Fruit fly (Drosophila melanogaster) whole organism, pupa: ENCODE data around the gene Trm1.

Experiments
- CG10348 ChIP-seq: fragments of 200-800 bp; sonication (Bioruptor generic); IDR thresholded peaks from 2 replicates; pipeline ENCODE4 v1.3.6; 2022; ENCODE audit warnings: missing biosample characterization, missing genetic modification characterization
- CG12605 ChIP-seq: fragments of 200-800 bp; sonication (Bioruptor generic); IDR thresholded peaks from 2 replicates; pipeline ENCODE4 v1.3.6; 2022; ENCODE audit warnings: missing biosample characterization, missing genetic modification characterization
- CG13204 ChIP-seq: fragments of 200-800 bp; sonication (Bioruptor generic); optimal IDR thresholded peaks from 2 replicates; lab custom pipeline; 2018; ENCODE audit warnings: missing biosample characterization, mild to moderate bottlenecking, missing genetic modification characterization, moderate library complexity
- CG14655 ChIP-seq: fragments of 200-800 bp; sonication (Bioruptor generic); optimal IDR thresholded peaks from 3 replicates; lab custom pipeline; 2017; ENCODE audit warnings: mild to moderate bottlenecking, missing biosample characterization, missing genetic modification reagents, missing genetic modification characterization
- CG15710 ChIP-seq: fragments of 200-800 bp; sonication (Bioruptor generic); optimal IDR thresholded peaks from 2 replicates; lab custom pipeline; 2018; ENCODE audit warnings: missing biosample characterization, mild to moderate bottlenecking, missing genetic modification characterization, moderate library complexity
- CG17806 ChIP-seq: fragments of 200-800 bp; sonication (Bioruptor generic); optimal IDR thresholded peaks from 2 replicates; lab custom pipeline; 2018; ENCODE audit warnings: missing biosample characterization, mild to moderate bottlenecking, missing genetic modification characterization, moderate library complexity
- CG32121 ChIP-seq: fragments of 200-800 bp; sonication (Bioruptor generic); IDR thresholded peaks from 2 replicates; pipeline ENCODE4 v1.3.6; 2022; ENCODE audit warnings: missing biosample characterization, missing genetic modification characterization
- CG34367 ChIP-seq: fragments of 200-800 bp; sonication (Bioruptor generic); optimal IDR thresholded peaks from 2 replicates; lab custom pipeline; 2018; ENCODE audit warnings: missing biosample characterization, mild to moderate bottlenecking, missing genetic modification characterization
- CG4496 ChIP-seq: fragments of 200-800 bp; sonication (Bioruptor generic); IDR thresholded peaks from 3 replicates; pipeline ENCODE4 v1.3.6; 2022; ENCODE audit warnings: missing biosample characterization, missing genetic modification characterization
- CG8159 ChIP-seq: fragments of 200-800 bp; sonication (Bioruptor generic); optimal IDR thresholded peaks from 3 replicates; lab custom pipeline; 2018; ENCODE audit warnings: missing biosample characterization, mild to moderate bottlenecking, missing genetic modification characterization, moderate library complexity
- CG8301 ChIP-seq: fragments of 200-800 bp; sonication (Bioruptor generic); optimal IDR thresholded peaks from 2 replicates; lab custom pipeline; 2018; ENCODE audit warnings: missing biosample characterization, mild to moderate bottlenecking, missing genetic modification characterization
- CG9948 ChIP-seq: fragments of 200-800 bp; sonication (Bioruptor generic); optimal IDR thresholded peaks from 2 replicates; lab custom pipeline; 2018; ENCODE audit warnings: missing biosample characterization, mild to moderate bottlenecking, missing genetic modification characterization, moderate library complexity
- D1 ChIP-seq: fragments of 200-800 bp; sonication (Bioruptor generic); optimal IDR thresholded peaks from 2 replicates; lab custom pipeline; 2018; ENCODE audit warnings: missing biosample characterization, mild to moderate bottlenecking, missing genetic modification characterization, moderate library complexity
- EcR ChIP-seq: fragments of 200-800 bp; sonication (Bioruptor generic); optimal IDR thresholded peaks from 3 replicates; lab custom pipeline; 2019; ENCODE audit warnings: missing biosample characterization, missing genetic modification characterization, mild to moderate bottlenecking, moderate library complexity, missing genetic modification reagents
- Ets98B ChIP-seq: fragments of 200-800 bp; sonication (Bioruptor generic); IDR thresholded peaks from 2 replicates; pipeline ENCODE4 v1.3.6; 2022; ENCODE audit warnings: missing biosample characterization, missing genetic modification characterization
- Pif1A ChIP-seq: fragments of 200-800 bp; sonication (Bioruptor generic); optimal IDR thresholded peaks from 3 replicates; lab custom pipeline; 2016; ENCODE audit warnings: missing biosample characterization, missing genetic modification characterization
- Pif1B ChIP-seq: fragments of 200-800 bp; sonication (Bioruptor generic); optimal IDR thresholded peaks from 3 replicates; lab custom pipeline; 2016; ENCODE audit warnings: missing biosample characterization, missing genetic modification characterization
- Snoo ChIP-seq: fragments of 200-800 bp; sonication (Bioruptor generic); optimal IDR thresholded peaks from 3 replicates; lab custom pipeline; 2017; ENCODE audit warnings: missing biosample characterization, mild to moderate bottlenecking, missing genetic modification characterization, inconsistent platforms
- fd96Ca ChIP-seq: fragments of 200-800 bp; sonication (Bioruptor generic); IDR thresholded peaks from 3 replicates; pipeline ENCODE4 v1.3.6; 2022; ENCODE audit warnings: missing biosample characterization, missing genetic modification characterization
- gl ChIP-seq: fragments of 200-800 bp; sonication (Bioruptor generic); optimal IDR thresholded peaks from 2 replicates; lab custom pipeline; 2018; ENCODE audit warnings: missing biosample characterization, mild to moderate bottlenecking, missing genetic modification characterization
- rn ChIP-seq: fragments of 200-800 bp; sonication (Bioruptor generic); IDR thresholded peaks from 2 replicates; pipeline ENCODE4 v1.3.6; 2022; ENCODE audit warnings: missing biosample characterization, missing genetic modification characterization

The Trm1 gene

dm6 chr2L:12466506-12467043 is 38.7 kb downstream of the Trm1 start:
- TF ChIP-seq CG12605 (GFP tag; lab: Robert Waterston, UW) (no peak), Ets98B (GFP tag; lab: Robert Waterston, UW) (no peak), gl (tag; lab: Kevin White, UChicago) (no peak), CG13204 (GFP tag; lab: Kevin White, UChicago) (no peak), CG8159 (tag; lab: Kevin White, UChicago) (no peak), EcR (GFP tag; lab: Kevin White, UChicago) (no peak), fd96Ca (GFP tag; lab: Robert Waterston, UW) (no peak), CG10348 (GFP tag; lab: Robert Waterston, UW) (no peak), CG32121 (GFP tag; lab: Robert Waterston, UW) (no peak), CG17806 (tag; lab: Kevin White, UChicago) (no peak), CG9948 (tag; lab: Kevin White, UChicago) (no peak), Snoo (no peak), CG4496 (GFP tag; lab: Robert Waterston, UW) (no peak), Pif1B (GFP tag; lab: Kevin White, UChicago) (no peak), D1 (no peak), CG34367 (tag; lab: Kevin White, UChicago) (no peak), Pif1A (GFP tag; lab: Kevin White, UChicago) (no peak), CG15710 (tag; lab: Kevin White, UChicago) (no peak), rn (GFP tag; lab: Robert Waterston, UW) (no peak)

dm6 chr2L:12467673-12468072 is 39.8 kb downstream of the Trm1 start:
- TF ChIP-seq Pif1A (GFP tag; lab: Kevin White, UChicago), result no peak
- peak; percentile 38; the same call in 1 of the 2 replicates for TF ChIP-seq CG32121 (GFP tag; lab: Robert Waterston, UW)
- TF ChIP-seq Ets98B (GFP tag; lab: Robert Waterston, UW), result peak; percentile 24; the same call in 1 of the 2 replicates
- TF ChIP-seq, all 21 proteins: peak for 2

DNA sequence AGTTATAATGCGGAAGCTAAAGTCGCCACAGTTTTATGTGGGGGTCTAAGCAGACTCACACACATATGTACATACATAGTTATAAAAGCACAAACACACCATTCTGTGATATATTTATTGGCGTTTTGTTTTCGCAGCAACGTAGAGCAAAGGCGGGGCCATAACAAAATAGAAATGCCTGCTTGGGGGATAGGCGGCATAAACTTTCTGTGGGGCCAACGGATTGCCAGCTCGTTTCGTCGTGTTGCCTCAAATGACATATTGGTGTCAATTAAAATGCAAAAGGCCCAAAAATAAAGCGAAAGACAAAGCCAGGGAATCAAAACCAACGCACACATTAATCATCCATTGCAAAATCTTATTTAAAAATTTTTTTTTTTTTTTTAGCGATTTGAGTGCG is 41.0 kb downstream of the Trm1 start:
- TF ChIP-seq CG15710 (tag; lab: Kevin White, UChicago), result no peak
- TF ChIP-seq CG9948 (tag; lab: Kevin White, UChicago), result no peak
- no peak for TF ChIP-seq gl (tag; lab: Kevin White, UChicago)

DNA sequence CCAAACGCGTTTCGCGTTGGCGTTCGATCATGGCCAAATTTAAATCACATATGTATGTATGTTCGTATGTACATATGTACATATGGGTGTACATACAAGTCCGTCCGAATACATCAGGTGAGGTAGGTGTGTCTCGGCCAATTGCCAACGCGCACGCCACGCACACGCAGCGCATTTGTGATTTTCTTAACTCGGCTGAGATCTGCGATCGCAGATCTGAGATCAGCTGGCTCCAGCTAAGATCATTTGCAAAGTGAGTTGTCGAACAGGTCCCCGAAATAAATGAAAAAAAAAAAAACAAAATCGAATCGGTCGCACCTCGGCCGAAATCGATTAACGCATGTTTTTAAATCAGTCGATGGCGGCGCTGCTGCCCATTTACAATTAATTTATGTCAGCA is 41.4 kb downstream of the Trm1 start:
- TF ChIP-seq D1, result no peak
- TF ChIP-seq gl (tag; lab: Kevin White, UChicago), result no peak
- no peak for TF ChIP-seq CG34367 (tag; lab: Kevin White, UChicago)
- no peak for TF ChIP-seq CG8301
- no peak for TF ChIP-seq CG15710 (tag; lab: Kevin White, UChicago)
- TF ChIP-seq Pif1B (GFP tag; lab: Kevin White, UChicago), result no peak
- no peak for TF ChIP-seq rn (GFP tag; lab: Robert Waterston, UW)
- TF ChIP-seq Ets98B (GFP tag; lab: Robert Waterston, UW), result no peak
- TF ChIP-seq CG10348 (GFP tag; lab: Robert Waterston, UW), result no peak
- TF ChIP-seq CG17806 (tag; lab: Kevin White, UChicago), result no peak
- TF ChIP-seq EcR (GFP tag; lab: Kevin White, UChicago), result no peak
- TF ChIP-seq CG4496 (GFP tag; lab: Robert Waterston, UW), result no peak
- TF ChIP-seq CG32121 (GFP tag; lab: Robert Waterston, UW), result no peak
- TF ChIP-seq CG12605 (GFP tag; lab: Robert Waterston, UW), result no peak
- no peak for TF ChIP-seq CG8159 (tag; lab: Kevin White, UChicago)
- no peak for TF ChIP-seq CG13204 (GFP tag; lab: Kevin White, UChicago)
- no peak for TF ChIP-seq Snoo
- TF ChIP-seq CG14655 (GFP tag; lab: Kevin White, UChicago), result no peak
- no peak for TF ChIP-seq CG9948 (tag; lab: Kevin White, UChicago)
- no peak for TF ChIP-seq Pif1A (GFP tag; lab: Kevin White, UChicago)

dm6 chr2L:12471937-12472336 is 44.1 kb downstream of the Trm1 start:
- TF ChIP-seq CG15710 (tag; lab: Kevin White, UChicago) (no peak), CG32121 (GFP tag; lab: Robert Waterston, UW) (peak; percentile 47), D1 (no peak), EcR (GFP tag; lab: Kevin White, UChicago) (no peak), CG9948 (tag; lab: Kevin White, UChicago) (no peak), CG4496 (GFP tag; lab: Robert Waterston, UW) (peak; percentile 63; the same call in 2 of the 3 replicates), CG14655 (GFP tag; lab: Kevin White, UChicago) (no peak), CG13204 (GFP tag; lab: Kevin White, UChicago) (no peak), Pif1A (GFP tag; lab: Kevin White, UChicago) (no peak), fd96Ca (GFP tag; lab: Robert Waterston, UW) (no peak; the same call in 2 of the 3 replicates), gl (tag; lab: Kevin White, UChicago) (no peak), CG10348 (GFP tag; lab: Robert Waterston, UW) (no peak), CG34367 (tag; lab: Kevin White, UChicago) (no peak), rn (GFP tag; lab: Robert Waterston, UW) (no peak), CG8301 (no peak), Snoo (no peak), Ets98B (GFP tag; lab: Robert Waterston, UW) (peak; percentile 56; the same call in 1 of the 2 replicates), CG8159 (tag; lab: Kevin White, UChicago) (no peak), CG12605 (GFP tag; lab: Robert Waterston, UW) (peak; percentile 61), Pif1B (GFP tag; lab: Kevin White, UChicago) (no peak), CG17806 (tag; lab: Kevin White, UChicago) (no peak)
